Worm (Caenorhabditis elegans) whole organism, midembryonic: ENCODE results near the gene F10D7.11.

ENCODE experiments used
- T22C8.4 ChIP-seq: fragments of 200-800 bp; sonication (Bioruptor generic); IDR thresholded peaks from 2 replicates; pipeline ENCODE4 v1.3.6; 2022; ENCODE audit warnings: missing genetic modification characterization, missing compliant biosample characterization
- cog-1 ChIP-seq: sonication (generic microtip); optimal IDR thresholded peaks from 2 replicates; lab custom pipeline; 2016; ENCODE audit warnings: missing genetic modification characterization, missing compliant biosample characterization
- flt-1 ChIP-seq: fragments of 200-800 bp; sonication (Bioruptor generic); IDR thresholded peaks from 2 replicates; pipeline ENCODE4 v1.3.6; 2022; ENCODE audit warnings: missing genetic modification characterization, missing compliant biosample characterization
- klf-2 ChIP-seq: fragments of 200-800 bp; sonication (Bioruptor generic); conservative IDR thresholded peaks from 2 replicates; pipeline ENCODE4 v1.3.6; 2022; ENCODE audit warnings: missing genetic modification reagents, missing genetic modification characterization, missing compliant biosample characterization
- med-1 ChIP-seq: sonication (generic microtip); optimal IDR thresholded peaks from 2 replicates; lab custom pipeline; 2017; ENCODE audit warnings: missing genetic modification characterization, mild to moderate bottlenecking, missing compliant biosample characterization, antibody characterized with exemption, missing genetic modification reagents; ENCODE audit not compliant: insufficient read depth
- ref-1 ChIP-seq: fragments of 200-800 bp; sonication (Bioruptor generic); conservative IDR thresholded peaks from 2 replicates; pipeline ENCODE4 v1.3.6; 2022; ENCODE audit warnings: missing genetic modification reagents, missing genetic modification characterization, missing compliant biosample characterization
- tab-1 ChIP-seq: fragments of 200-800 bp; sonication (Bioruptor generic); IDR thresholded peaks from 2 replicates; pipeline ENCODE4 v1.3.6; 2022; ENCODE audit warnings: missing genetic modification characterization, missing compliant biosample characterization
- ztf-23 ChIP-seq: fragments of 200-800 bp; sonication (Bioruptor generic); IDR thresholded peaks from 2 replicates; pipeline ENCODE4 v1.3.6; 2022; ENCODE audit warnings: missing genetic modification reagents, missing genetic modification characterization, missing compliant biosample characterization
- ztf-29 ChIP-seq: fragments of 200-800 bp; sonication (Bioruptor generic); IDR thresholded peaks from 2 replicates; pipeline ENCODE4 v1.3.6; 2022; ENCODE audit warnings: missing genetic modification reagents, missing genetic modification characterization, missing compliant biosample characterization

F10D7.11 gene

DNA sequence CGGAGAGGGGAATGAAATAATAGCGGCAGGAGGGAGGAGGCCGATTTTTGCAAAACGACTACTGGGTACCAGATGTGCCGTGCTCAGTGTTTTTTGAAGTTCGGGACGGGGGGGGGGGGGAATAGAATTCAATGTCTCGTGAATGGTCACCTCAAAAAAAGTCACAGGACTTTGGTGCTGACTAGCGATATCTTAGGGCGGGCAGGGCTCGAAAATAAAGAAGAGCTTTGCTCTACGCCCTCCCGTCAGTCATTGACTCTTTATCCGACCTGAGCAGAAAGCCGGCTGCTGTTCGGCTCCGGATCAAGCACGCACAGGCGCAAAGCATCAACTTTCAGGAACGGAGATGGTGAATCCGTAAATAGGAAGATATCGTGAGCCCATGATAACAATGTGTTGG lies 27.9 kb downstream of the F10D7.11 start:
- TF ChIP-seq klf-2 (GFP tag; lab: Robert Waterston, UW) = no peak

DNA sequence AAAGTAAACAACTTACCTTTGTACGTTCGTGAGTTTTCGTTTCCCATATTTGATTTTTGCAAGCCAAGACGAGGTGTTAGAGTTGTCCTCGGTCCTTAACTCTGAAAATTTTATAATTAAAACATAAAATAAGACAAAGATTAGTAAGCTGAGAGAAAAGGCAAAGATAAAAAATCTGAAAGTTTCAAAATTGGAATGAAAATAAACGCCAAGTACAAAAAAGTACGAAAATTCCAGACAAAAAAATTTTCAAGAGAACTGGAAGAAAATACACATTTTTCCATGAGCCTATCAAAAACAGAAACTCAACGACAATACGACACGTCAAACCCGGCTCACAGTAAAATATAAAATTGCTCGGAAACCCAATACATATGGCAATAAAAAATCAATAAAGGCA lies 28.9 kb downstream of the F10D7.11 start, which contains the start of gene F10D7.5:
F10D7.5 (minus strand) TSS at position 101 of the 400 bp plus-strand sequence.
- TF ChIP-seq ztf-23 (no peak), cog-1 (tag; lab: Kevin White, UChicago) (no peak), ref-1 (GFP tag; lab: Robert Waterston, UW) (no peak), med-1 (GFP tag; lab: Kevin White, UChicago) (no peak), flt-1 (GFP tag; lab: Robert Waterston, UW) (no peak), T22C8.4 (no peak), ztf-29 (GFP tag; lab: Robert Waterston, UW) (no peak), klf-2 (GFP tag; lab: Robert Waterston, UW) (no peak), tab-1 (GFP tag; lab: Robert Waterston, UW) (no peak)

DNA sequence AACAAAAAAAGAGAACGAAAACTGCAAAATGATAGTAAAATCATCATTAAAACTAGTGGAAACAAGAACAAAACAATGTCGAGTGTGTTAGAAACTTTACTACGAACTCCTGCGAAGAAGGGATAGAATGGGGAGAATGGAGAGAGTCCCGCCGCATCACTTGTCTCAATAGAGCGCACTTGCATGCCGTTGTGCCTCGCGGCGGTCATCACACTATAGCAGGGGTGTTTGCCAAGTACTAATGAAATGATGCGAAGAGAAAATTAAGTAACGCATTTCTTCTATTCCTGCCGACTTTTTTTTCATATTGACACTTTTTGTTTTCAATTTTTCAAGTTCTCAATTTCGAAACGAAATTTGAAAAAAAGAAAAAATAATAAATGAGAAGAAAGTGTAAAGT lies 29.6 kb downstream of the F10D7.11 start:
- no peak for TF ChIP-seq T22C8.4
- peak; percentile 39 for TF ChIP-seq cog-1 (tag; lab: Kevin White, UChicago)
- no peak for TF ChIP-seq tab-1 (GFP tag; lab: Robert Waterston, UW)
- TF ChIP-seq ztf-23 = no peak
- TF ChIP-seq klf-2 (GFP tag; lab: Robert Waterston, UW) = no peak

- TF ChIP-seq cog-1 (tag; lab: Kevin White, UChicago) (no peak), ref-1 (GFP tag; lab: Robert Waterston, UW) (no peak), T22C8.4 (no peak), flt-1 (GFP tag; lab: Robert Waterston, UW) (no peak), klf-2 (GFP tag; lab: Robert Waterston, UW) (no peak), ztf-29 (GFP tag; lab: Robert Waterston, UW) (no peak), med-1 (GFP tag; lab: Kevin White, UChicago) (no peak), tab-1 (GFP tag; lab: Robert Waterston, UW) (no peak), ztf-23 (no peak)
Observed at ce11 chrX:17396456-17396855, 33.8 kb downstream of the F10D7.11 start, which contains the start of the genes vap-1 and F11C7.2. TSS of gene vap-1 (minus strand) at chrX:17396556. TSS of gene F11C7.2 (plus strand) at chrX:17396814.

DNA sequence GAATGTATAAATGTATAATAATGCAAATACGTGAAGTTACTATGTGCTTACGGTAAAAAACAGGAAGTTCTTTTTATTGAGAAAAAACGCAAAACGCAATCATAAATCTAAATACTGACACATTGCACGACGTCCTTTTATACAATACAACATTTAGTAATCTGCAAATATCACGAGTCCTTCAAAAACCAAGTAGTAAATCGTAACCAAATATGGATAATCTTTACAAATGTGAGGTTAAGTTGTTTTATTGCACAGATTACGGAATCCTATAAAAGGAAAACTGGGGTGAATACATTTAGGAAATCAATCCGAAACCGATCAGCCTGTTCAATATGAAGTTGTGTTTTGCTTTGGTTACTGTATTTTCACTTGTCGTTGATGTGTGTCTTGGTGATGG lies 35.7 kb downstream of the F10D7.11 start, which contains the start of gene F11C7.7:
F11C7.7 (plus strand) TSS at position 301 of the 400 bp plus-strand sequence.
- no peak for TF ChIP-seq flt-1 (GFP tag; lab: Robert Waterston, UW)
- TF ChIP-seq ztf-29 (GFP tag; lab: Robert Waterston, UW) = no peak
- no peak for TF ChIP-seq T22C8.4
- TF ChIP-seq ztf-23 = no peak
- no peak for TF ChIP-seq med-1 (GFP tag; lab: Kevin White, UChicago)
- TF ChIP-seq cog-1 (tag; lab: Kevin White, UChicago) = no peak
- TF ChIP-seq klf-2 (GFP tag; lab: Robert Waterston, UW) = no peak
- no peak for TF ChIP-seq ref-1 (GFP tag; lab: Robert Waterston, UW)
- no peak for TF ChIP-seq tab-1 (GFP tag; lab: Robert Waterston, UW)

DNA sequence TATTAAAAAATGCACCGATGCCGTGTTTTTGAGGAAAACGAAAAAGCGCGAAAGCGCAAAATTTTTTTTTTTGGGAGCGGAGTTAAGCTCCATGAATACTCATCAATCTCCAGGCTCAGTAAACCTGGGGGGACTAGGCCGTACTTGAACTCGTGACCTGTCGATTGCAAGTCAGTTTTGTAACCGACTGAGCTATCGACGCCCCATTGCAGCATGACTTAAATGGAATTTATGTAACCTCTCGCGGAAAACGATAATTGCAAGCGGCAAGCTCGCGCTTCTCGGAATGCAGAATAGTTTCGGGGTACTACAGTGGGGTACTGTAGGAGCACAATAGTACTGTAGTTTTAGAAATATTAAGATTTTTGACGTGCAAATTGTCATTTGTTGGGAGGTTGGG lies 37.8 kb downstream of the F10D7.11 start:
- TF ChIP-seq cog-1 (tag; lab: Kevin White, UChicago) (no peak), tab-1 (GFP tag; lab: Robert Waterston, UW) (no peak), ref-1 (GFP tag; lab: Robert Waterston, UW) (no peak), ztf-29 (GFP tag; lab: Robert Waterston, UW) (no peak), T22C8.4 (no peak), klf-2 (GFP tag; lab: Robert Waterston, UW) (no peak), flt-1 (GFP tag; lab: Robert Waterston, UW) (no peak), ztf-23 (no peak), med-1 (GFP tag; lab: Kevin White, UChicago) (no peak)

DNA sequence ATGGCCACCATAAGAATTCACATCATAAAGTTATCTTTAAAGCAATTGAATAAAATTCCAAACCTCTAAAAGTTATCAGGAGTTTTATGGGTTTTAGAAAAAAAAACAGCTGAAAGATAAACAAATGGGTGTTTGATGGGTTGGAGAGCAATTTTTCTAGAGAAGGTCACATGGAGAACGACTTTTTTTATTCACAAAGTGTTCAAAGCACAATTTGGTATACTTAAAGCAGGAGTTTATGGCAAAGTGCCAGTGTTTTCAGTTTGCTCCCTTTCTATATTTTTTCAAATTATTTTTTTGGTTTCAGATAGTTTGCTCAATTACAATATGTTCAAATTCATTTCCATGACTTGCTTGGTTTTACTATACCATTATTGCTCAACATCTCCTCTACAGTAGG lies 38.6 kb downstream of the F10D7.11 start, which contains the start of gene F11C7.6:
F11C7.6 (plus strand) TSS at position 301 of the 400 bp plus-strand sequence.
- TF ChIP-seq klf-2 (GFP tag; lab: Robert Waterston, UW) (no peak), med-1 (GFP tag; lab: Kevin White, UChicago) (no peak), T22C8.4 (no peak), cog-1 (tag; lab: Kevin White, UChicago) (no peak), ztf-29 (GFP tag; lab: Robert Waterston, UW) (no peak), ref-1 (GFP tag; lab: Robert Waterston, UW) (no peak), ztf-23 (no peak), flt-1 (GFP tag; lab: Robert Waterston, UW) (no peak), tab-1 (GFP tag; lab: Robert Waterston, UW) (no peak)

- TF ChIP-seq med-1 (GFP tag; lab: Kevin White, UChicago) = no peak
- no peak for TF ChIP-seq ztf-29 (GFP tag; lab: Robert Waterston, UW)
- no peak for TF ChIP-seq ztf-23
- TF ChIP-seq klf-2 (GFP tag; lab: Robert Waterston, UW) = no peak
- TF ChIP-seq T22C8.4 = no peak
- no peak for TF ChIP-seq tab-1 (GFP tag; lab: Robert Waterston, UW)
- TF ChIP-seq ref-1 (GFP tag; lab: Robert Waterston, UW) = no peak
- no peak for TF ChIP-seq flt-1 (GFP tag; lab: Robert Waterston, UW)
- no peak for TF ChIP-seq cog-1 (tag; lab: Kevin White, UChicago)
Observed at ce11 chrX:17403058-17403457, 40.4 kb downstream of the F10D7.11 start.

- TF ChIP-seq flt-1 (GFP tag; lab: Robert Waterston, UW) (no peak), tab-1 (GFP tag; lab: Robert Waterston, UW) (no peak), ztf-23 (no peak), ztf-29 (GFP tag; lab: Robert Waterston, UW) (no peak), ref-1 (GFP tag; lab: Robert Waterston, UW) (no peak), T22C8.4 (no peak), med-1 (GFP tag; lab: Kevin White, UChicago) (no peak), cog-1 (tag; lab: Kevin White, UChicago) (no peak), klf-2 (GFP tag; lab: Robert Waterston, UW) (no peak)
Observed at ce11 chrX:17408855-17409254, 46.2 kb downstream of the F10D7.11 start.
